Fruit fly (Drosophila melanogaster) whole organism, pupa: ENCODE results near the gene CG10809.

Experiments used
- CG15710 ChIP-seq: fragments of 200-800 bp; sonication (Bioruptor generic); optimal IDR thresholded peaks from 2 replicates; lab custom pipeline; 2018; ENCODE audit warnings: missing biosample characterization, mild to moderate bottlenecking, missing genetic modification characterization, moderate library complexity
- CG8159 ChIP-seq: fragments of 200-800 bp; sonication (Bioruptor generic); optimal IDR thresholded peaks from 3 replicates; lab custom pipeline; 2018; ENCODE audit warnings: missing biosample characterization, mild to moderate bottlenecking, missing genetic modification characterization, moderate library complexity
- Ets98B ChIP-seq: fragments of 200-800 bp; sonication (Bioruptor generic); IDR thresholded peaks from 2 replicates; pipeline ENCODE4 v1.3.6; 2022; ENCODE audit warnings: missing biosample characterization, missing genetic modification characterization
- Pif1A ChIP-seq: fragments of 200-800 bp; sonication (Bioruptor generic); optimal IDR thresholded peaks from 3 replicates; lab custom pipeline; 2016; ENCODE audit warnings: missing biosample characterization, missing genetic modification characterization
- rn ChIP-seq: fragments of 200-800 bp; sonication (Bioruptor generic); IDR thresholded peaks from 2 replicates; pipeline ENCODE4 v1.3.6; 2022; ENCODE audit warnings: missing biosample characterization, missing genetic modification characterization

DNA sequence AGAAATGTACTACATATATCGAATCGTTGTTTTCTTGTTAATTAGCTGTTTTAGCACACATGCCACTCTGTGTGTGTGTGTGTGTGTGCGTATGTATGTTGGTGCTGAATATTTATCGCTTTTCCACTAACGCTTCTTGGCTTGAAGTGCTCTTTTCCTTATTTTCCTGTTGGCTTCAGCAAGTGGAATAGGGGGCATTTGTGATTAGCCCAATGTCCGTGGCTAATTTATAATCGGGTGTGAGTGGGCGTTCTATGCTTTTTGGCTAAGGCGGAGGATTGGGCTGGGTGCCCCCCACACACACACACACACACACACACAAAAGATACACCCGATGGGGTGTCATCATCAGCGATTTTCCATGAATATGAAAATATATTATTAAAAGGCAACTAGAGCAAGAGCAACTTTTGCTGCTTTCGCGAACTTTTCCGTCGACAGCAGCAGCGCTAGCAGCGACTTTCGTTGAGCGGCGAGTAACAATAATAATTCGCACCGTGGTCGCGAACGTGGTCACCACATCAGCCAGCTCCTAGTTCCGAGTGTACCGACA lies 46.3 kb downstream of the CG10809 start, which contains the start of gene CG43897:
- TF ChIP-seq Ets98B (GFP tag; lab: Robert Waterston, UW): no peak
- TF ChIP-seq Pif1A (GFP tag; lab: Kevin White, UChicago): no peak
- no peak for TF ChIP-seq rn (GFP tag; lab: Robert Waterston, UW)
- no peak for TF ChIP-seq CG15710 (tag; lab: Kevin White, UChicago)
- TF ChIP-seq CG8159 (tag; lab: Kevin White, UChicago): no peak
